Worm (Caenorhabditis elegans) whole organism, midembryonic: ENCODE data around the gene M04B2.7.

Source experiments
- T22C8.4 ChIP-seq: fragments of 200-800 bp; sonication (Bioruptor generic); IDR thresholded peaks from 2 replicates; pipeline ENCODE4 v1.3.6; 2022; ENCODE audit warnings: missing genetic modification characterization, missing compliant biosample characterization
- cog-1 ChIP-seq: sonication (generic microtip); optimal IDR thresholded peaks from 2 replicates; lab custom pipeline; 2016; ENCODE audit warnings: missing genetic modification characterization, missing compliant biosample characterization
- flt-1 ChIP-seq: fragments of 200-800 bp; sonication (Bioruptor generic); IDR thresholded peaks from 2 replicates; pipeline ENCODE4 v1.3.6; 2022; ENCODE audit warnings: missing genetic modification characterization, missing compliant biosample characterization
- klf-2 ChIP-seq: fragments of 200-800 bp; sonication (Bioruptor generic); conservative IDR thresholded peaks from 2 replicates; pipeline ENCODE4 v1.3.6; 2022; ENCODE audit warnings: missing genetic modification reagents, missing genetic modification characterization, missing compliant biosample characterization
- ref-1 ChIP-seq: fragments of 200-800 bp; sonication (Bioruptor generic); conservative IDR thresholded peaks from 2 replicates; pipeline ENCODE4 v1.3.6; 2022; ENCODE audit warnings: missing genetic modification reagents, missing genetic modification characterization, missing compliant biosample characterization
- tab-1 ChIP-seq: fragments of 200-800 bp; sonication (Bioruptor generic); IDR thresholded peaks from 2 replicates; pipeline ENCODE4 v1.3.6; 2022; ENCODE audit warnings: missing genetic modification characterization, missing compliant biosample characterization
- ztf-23 ChIP-seq: fragments of 200-800 bp; sonication (Bioruptor generic); IDR thresholded peaks from 2 replicates; pipeline ENCODE4 v1.3.6; 2022; ENCODE audit warnings: missing genetic modification reagents, missing genetic modification characterization, missing compliant biosample characterization
- ztf-29 ChIP-seq: fragments of 200-800 bp; sonication (Bioruptor generic); IDR thresholded peaks from 2 replicates; pipeline ENCODE4 v1.3.6; 2022; ENCODE audit warnings: missing genetic modification reagents, missing genetic modification characterization, missing compliant biosample characterization

ce11 chrIV:11486859-11487258 is 61.7 kb downstream of the M04B2.7 start:
- TF ChIP-seq tab-1 (GFP tag; lab: Robert Waterston, UW) (no peak), cog-1 (tag; lab: Kevin White, UChicago) (no peak), T22C8.4 (GFP tag; lab: Robert Waterston, UW) (no peak), ztf-29 (GFP tag; lab: Robert Waterston, UW) (no peak), klf-2 (GFP tag; lab: Robert Waterston, UW) (no peak), ref-1 (no peak), ztf-23 (GFP tag; lab: Robert Waterston, UW) (no peak), flt-1 (GFP tag; lab: Robert Waterston, UW) (no peak)
